Fruit fly (Drosophila melanogaster): Measurements from ENCODE around the gene CG7299.

dm6 chr2L:10646115-10646514 lies 38.1 kb downstream of the CG7299 start, which contains the start of gene CG17097:
- no peak for TF ChIP-seq CG10669 (GFP tag; optimal IDR thresholded peaks at IDR 0.05)
- TF ChIP-seq achi (GFP tag; optimal IDR thresholded peaks at IDR 0.05) = no peak
- TF ChIP-seq topi (GFP tag; optimal IDR thresholded peaks at IDR 0.05) = no peak
- no peak for TF ChIP-seq dsx (GFP tag; optimal IDR thresholded peaks at IDR 0.05; ENCODE audit: poor library complexity, severe bottlenecking)
- TF ChIP-seq CG34406 (GFP tag; optimal IDR thresholded peaks at IDR 0.05) = no peak
- no peak for TF ChIP-seq Sox15 (GFP tag; optimal IDR thresholded peaks at IDR 0.05)
